Worm (Caenorhabditis elegans) whole organism, late embryonic: Measurements from ENCODE around the gene sca-1.

Experiments used
- C08G9.2 ChIP-seq: sonication (generic microtip); optimal IDR thresholded peaks from 2 replicates; lab custom pipeline; 2016; ENCODE audit warnings: mild to moderate bottlenecking, missing genetic modification characterization, moderate library complexity, missing compliant biosample characterization
- F13H6.1 ChIP-seq: sonication (generic microtip); optimal IDR thresholded peaks from 2 replicates; lab custom pipeline; 2016; ENCODE audit warnings: missing genetic modification characterization, missing compliant biosample characterization
- K09A11.1 ChIP-seq: sonication (generic microtip); optimal IDR thresholded peaks from 2 replicates; lab custom pipeline; 2017; ENCODE audit warnings: antibody characterized with exemption, mild to moderate bottlenecking, missing genetic modification characterization, missing compliant biosample characterization; ENCODE audit not compliant: insufficient read depth
- ama-1 ChIP-seq: fragments of 150-350 bp; optimal IDR thresholded peaks from 2 replicates; lab custom pipeline; 2014
- ceh-14 ChIP-seq: sonication (generic microtip); optimal IDR thresholded peaks from 2 replicates; lab custom pipeline; 2016; ENCODE audit warnings: missing genotype, missing genetic modification characterization, missing compliant biosample characterization
- ceh-18 ChIP-seq: sonication (generic microtip); optimal IDR thresholded peaks from 2 replicates; lab custom pipeline; 2016; ENCODE audit warnings: missing genetic modification characterization, missing compliant biosample characterization
- ceh-19 ChIP-seq: fragments of 200-800 bp; sonication (Bioruptor generic); optimal IDR thresholded peaks from 2 replicates; lab custom pipeline; 2018; ENCODE audit warnings: mild to moderate bottlenecking, missing genetic modification characterization, missing compliant biosample characterization
- ceh-2 ChIP-seq: sonication (generic microtip); optimal IDR thresholded peaks from 2 replicates; lab custom pipeline; 2016; ENCODE audit warnings: missing genotype, missing genetic modification characterization, missing compliant biosample characterization
- ceh-24 ChIP-seq: sonication (generic microtip); optimal IDR thresholded peaks from 2 replicates; lab custom pipeline; 2016; ENCODE audit warnings: mild to moderate bottlenecking, missing genetic modification characterization, missing compliant biosample characterization
- ceh-30 ChIP-seq: fragments of 150-350 bp; optimal IDR thresholded peaks from 2 replicates; lab custom pipeline; 2014; ENCODE audit warnings: missing biosample characterization, missing genetic modification characterization
- ceh-31 ChIP-seq: sonication (generic microtip); optimal IDR thresholded peaks from 2 replicates; lab custom pipeline; 2016; ENCODE audit warnings: missing genetic modification characterization, missing compliant biosample characterization
- ceh-34 ChIP-seq: sonication (generic microtip); optimal IDR thresholded peaks from 2 replicates; lab custom pipeline; 2016; ENCODE audit warnings: mild to moderate bottlenecking, missing genetic modification characterization, missing compliant biosample characterization
- ceh-45 ChIP-seq: fragments of 200-800 bp; sonication (Bioruptor generic); IDR thresholded peaks from 2 replicates; pipeline ENCODE4 v1.3.6; 2022; ENCODE audit warnings: missing genetic modification reagents, missing genetic modification characterization, missing compliant biosample characterization
- ceh-48 ChIP-seq: sonication (generic microtip); optimal IDR thresholded peaks from 2 replicates; lab custom pipeline; 2016; ENCODE audit warnings: missing genetic modification characterization, inconsistent platforms, missing compliant biosample characterization
- ceh-6 ChIP-seq: fragments of 200-800 bp; sonication (Bioruptor generic); optimal IDR thresholded peaks from 2 replicates; lab custom pipeline; 2018; ENCODE audit warnings: mild to moderate bottlenecking, missing genetic modification characterization, missing compliant biosample characterization
- che-1 ChIP-seq: sonication (generic microtip); optimal IDR thresholded peaks from 2 replicates; lab custom pipeline; 2016; ENCODE audit warnings: mild to moderate bottlenecking, missing genetic modification characterization, missing compliant biosample characterization
- dmd-4 ChIP-seq: sonication (generic microtip); optimal IDR thresholded peaks from 2 replicates; lab custom pipeline; 2016; ENCODE audit warnings: borderline replicate concordance, missing genetic modification characterization, missing compliant biosample characterization
- dve-1 ChIP-seq: sonication (generic microtip); optimal IDR thresholded peaks from 2 replicates; lab custom pipeline; 2017; ENCODE audit warnings: antibody characterized with exemption, mild to moderate bottlenecking, missing genetic modification characterization, missing compliant biosample characterization
- elt-4 ChIP-seq: sonication (generic microtip); optimal IDR thresholded peaks from 2 replicates; lab custom pipeline; 2016; ENCODE audit warnings: missing genetic modification characterization, missing compliant biosample characterization
- ets-4 ChIP-seq: sonication (generic microtip); optimal IDR thresholded peaks from 2 replicates; lab custom pipeline; 2016; ENCODE audit warnings: missing genetic modification characterization, missing compliant biosample characterization
- eyg-1 ChIP-seq: sonication (generic microtip); optimal IDR thresholded peaks from 2 replicates; lab custom pipeline; 2016; ENCODE audit warnings: missing genotype, missing genetic modification characterization, missing compliant biosample characterization
- fax-1 ChIP-seq: sonication (generic microtip); optimal IDR thresholded peaks from 2 replicates; lab custom pipeline; 2016; ENCODE audit warnings: missing genotype, missing genetic modification characterization, missing compliant biosample characterization
- gmeb-2 ChIP-seq: sonication (generic microtip); optimal IDR thresholded peaks from 2 replicates; lab custom pipeline; 2016; ENCODE audit warnings: missing genetic modification characterization, inconsistent platforms, missing compliant biosample characterization
- hlh-13 ChIP-seq: fragments of 200-800 bp; sonication (Bioruptor generic); optimal IDR thresholded peaks from 2 replicates; lab custom pipeline; 2018; ENCODE audit warnings: mild to moderate bottlenecking, missing genetic modification characterization, missing compliant biosample characterization
- hlh-6 ChIP-seq: sonication (generic microtip); optimal IDR thresholded peaks from 2 replicates; lab custom pipeline; 2016; ENCODE audit warnings: missing genotype, missing genetic modification characterization, missing compliant biosample characterization
- lim-6 ChIP-seq: sonication (generic microtip); optimal IDR thresholded peaks from 2 replicates; lab custom pipeline; 2016; ENCODE audit warnings: missing genetic modification characterization, missing compliant biosample characterization
- madf-2 ChIP-seq: sonication (generic microtip); optimal IDR thresholded peaks from 2 replicates; lab custom pipeline; 2017; ENCODE audit warnings: missing genetic modification characterization, missing compliant biosample characterization
- mec-3 ChIP-seq: sonication (generic microtip); optimal IDR thresholded peaks from 2 replicates; lab custom pipeline; 2016; ENCODE audit warnings: borderline replicate concordance, missing genetic modification characterization, missing compliant biosample characterization
- nfya-1 ChIP-seq: sonication (generic microtip); optimal IDR thresholded peaks from 2 replicates; lab custom pipeline; 2017; ENCODE audit warnings: missing genetic modification characterization, mild to moderate bottlenecking, missing compliant biosample characterization, antibody characterized with exemption, moderate library complexity
- odd-2 ChIP-seq: sonication (generic microtip); optimal IDR thresholded peaks from 2 replicates; lab custom pipeline; 2017; ENCODE audit warnings: antibody characterized with exemption, mild to moderate bottlenecking, missing genetic modification characterization, missing compliant biosample characterization
- pag-3 ChIP-seq: sonication (generic microtip); optimal IDR thresholded peaks from 2 replicates; lab custom pipeline; 2016; ENCODE audit warnings: missing compliant biosample characterization, missing genetic modification characterization, borderline replicate concordance
- pat-9 ChIP-seq: fragments of 200-800 bp; sonication (Bioruptor generic); optimal IDR thresholded peaks from 2 replicates; lab custom pipeline; 2018; ENCODE audit warnings: mild to moderate bottlenecking, missing genetic modification characterization, moderate library complexity, missing compliant biosample characterization
- pax-1 ChIP-seq: fragments of 150-350 bp; optimal IDR thresholded peaks from 2 replicates; lab custom pipeline; 2014; ENCODE audit warnings: missing biosample characterization, missing genetic modification characterization
- pros-1 ChIP-seq: fragments of 150-350 bp; optimal IDR thresholded peaks from 2 replicates; lab custom pipeline; 2014; ENCODE audit warnings: missing biosample characterization, missing genetic modification reagents, missing genetic modification characterization
- ref-2 ChIP-seq: sonication (generic microtip); optimal IDR thresholded peaks from 2 replicates; lab custom pipeline; 2016; ENCODE audit warnings: missing genetic modification characterization, missing compliant biosample characterization
- rnt-1 ChIP-seq: sonication (generic microtip); optimal IDR thresholded peaks from 2 replicates; lab custom pipeline; 2016; ENCODE audit warnings: missing genetic modification characterization, missing compliant biosample characterization
- syd-9 ChIP-seq: sonication (generic microtip); optimal IDR thresholded peaks from 2 replicates; lab custom pipeline; 2016; ENCODE audit warnings: mild to moderate bottlenecking, missing genetic modification characterization, moderate library complexity, missing compliant biosample characterization
- tbx-2 ChIP-seq: sonication (generic microtip); optimal IDR thresholded peaks from 2 replicates; lab custom pipeline; 2016; ENCODE audit warnings: missing genetic modification characterization, missing compliant biosample characterization
- unc-3 ChIP-seq, 2 experiments: fragments of 200-800 bp in 1 of 2; sonication (Bioruptor generic) in 1 of 2; sonication (generic microtip) in 1 of 2; conservative IDR thresholded peaks in 1 of 2; optimal IDR thresholded peaks in 1 of 2; 2 replicates each; pipeline versions ENCODE4 v1.3.6 to Lab custom; 2016 to 2022; ENCODE audit warnings: missing compliant biosample characterization in 2 of 2, missing genetic modification characterization in 2 of 2, missing genetic modification reagents in 1 of 2
- unc-42 ChIP-seq: sonication (generic microtip); optimal IDR thresholded peaks from 2 replicates; lab custom pipeline; 2016; ENCODE audit warnings: missing genotype, missing genetic modification characterization, missing compliant biosample characterization
- unc-55 ChIP-seq: sonication (generic microtip); optimal IDR thresholded peaks from 2 replicates; lab custom pipeline; 2017; ENCODE audit warnings: missing biosample characterization, missing genetic modification reagents, missing genetic modification characterization
- unc-86 ChIP-seq: sonication (generic microtip); optimal IDR thresholded peaks from 2 replicates; lab custom pipeline; 2016; ENCODE audit warnings: missing genetic modification characterization, missing compliant biosample characterization

sca-1 gene

ce11 chrIII:10818364-10818763, 1.7 kb upstream of the sca-1 start (continued):
- TF ChIP-seq pat-9 (tag; lab: Kevin White, UChicago) (no peak), rnt-1 (peak; percentile 6), ceh-19 (GFP tag; lab: Kevin White, UChicago) (no peak), pros-1 (no peak), hlh-13 (no peak), ceh-30 (peak; percentile 63), nfya-1 (tag; lab: Kevin White, UChicago) (peak; percentile 43), pag-3 (no peak), tbx-2 (peak; percentile 60), ceh-2 (tag; lab: Kevin White, UChicago) (peak; percentile 23), madf-2 (tag; lab: Kevin White, UChicago) (no peak), ceh-14 (tag; lab: Kevin White, UChicago) (peak; percentile 8), unc-86 (tag; lab: Kevin White, UChicago) (peak; percentile 18), K09A11.1 (tag; lab: Kevin White, UChicago) (no peak), ama-1 (lab: Kevin White, UChicago) (no peak), mec-3 (tag; lab: Kevin White, UChicago) (no peak), dmd-4 (tag; lab: Kevin White, UChicago) (no peak), ceh-6 (GFP tag; lab: Kevin White, UChicago) (no peak), F13H6.1 (tag; lab: Kevin White, UChicago) (no peak), unc-42 (no peak), dve-1 (tag; lab: Kevin White, UChicago) (no peak), ceh-45 (GFP tag; lab: Robert Waterston, UW) (no peak), fax-1 (tag; lab: Kevin White, UChicago) (no peak), elt-4 (tag; lab: Kevin White, UChicago) (no peak), ets-4 (no peak), gmeb-2 (tag; lab: Kevin White, UChicago) (no peak), lim-6 (no peak), unc-3 (GFP tag; conservative IDR thresholded peaks at IDR 0.05; lab: Robert Waterston, UW) (no peak), unc-3 (tag; optimal IDR thresholded peaks at IDR 0.05; lab: Kevin White, UChicago) (no peak), hlh-6 (no peak), ref-2 (tag; lab: Kevin White, UChicago) (no peak), ceh-18 (tag; lab: Kevin White, UChicago) (no peak), odd-2 (tag; lab: Kevin White, UChicago) (no peak), syd-9 (tag; lab: Kevin White, UChicago) (no peak), ceh-34 (tag; lab: Kevin White, UChicago) (peak; percentile 13), eyg-1 (tag; lab: Kevin White, UChicago) (no peak), unc-55 (GFP tag; lab: Kevin White, UChicago) (no peak), ceh-48 (tag; lab: Kevin White, UChicago) (peak; percentile 44), pax-1 (tag; lab: Kevin White, UChicago) (no peak), C08G9.2 (tag; lab: Kevin White, UChicago) (peak; percentile 21), ceh-31 (tag; lab: Kevin White, UChicago) (peak; percentile 70)

ce11 chrIII:10816045-10816444, 605 bp downstream of the sca-1 start:
- TF ChIP-seq unc-3 (GFP tag; conservative IDR thresholded peaks at IDR 0.05; lab: Robert Waterston, UW) (no peak), unc-3 (tag; optimal IDR thresholded peaks at IDR 0.05; lab: Kevin White, UChicago) (no peak), ceh-24 (no peak), che-1 (no peak), eyg-1 (tag; lab: Kevin White, UChicago) (no peak), unc-55 (GFP tag; lab: Kevin White, UChicago) (peak; percentile 2), dmd-4 (tag; lab: Kevin White, UChicago) (no peak), ceh-34 (tag; lab: Kevin White, UChicago) (no peak), ceh-18 (tag; lab: Kevin White, UChicago) (peak; percentile 89), mec-3 (tag; lab: Kevin White, UChicago) (no peak), ceh-31 (tag; lab: Kevin White, UChicago) (no peak)
- TF ChIP-seq, all 69 proteins: peak for 2
